Worm (Caenorhabditis elegans): ENCODE measurements around the gene Y43F8B.19.
A peak's percentile ranks its signal among the peaks of the same experiment; 100 is the strongest.

Y43F8B.19 gene

ce11 chrV:19522551-19523137, 10.5 kb upstream of the Y43F8B.19 start:
- TF ChIP-seq hlh-8 (tag; optimal IDR thresholded peaks at IDR 0.05) (peak; percentile 4), gmeb-2 (tag; optimal IDR thresholded peaks at IDR 0.05) (peak; percentile 29), hlh-13 (GFP tag; optimal IDR thresholded peaks at IDR 0.05) (peak; percentile 43), nhr-11 (tag; optimal IDR thresholded peaks at IDR 0.05) (no peak), pros-1 (tag; optimal IDR thresholded peaks at IDR 0.05) (peak; percentile 91), odd-2 (tag; optimal IDR thresholded peaks at IDR 0.05) (no peak), unc-42 (tag; optimal IDR thresholded peaks at IDR 0.05) (peak; percentile 50), sox-4 (tag; optimal IDR thresholded peaks at IDR 0.05) (peak; percentile 21), K09A11.1 (tag; optimal IDR thresholded peaks at IDR 0.05; ENCODE audit: insufficient read depth) (no peak), tbx-7 (tag; optimal IDR thresholded peaks at IDR 0.05) (peak; percentile 40), ref-2 (tag; optimal IDR thresholded peaks at IDR 0.05) (peak; percentile 90), ceh-14 (tag; optimal IDR thresholded peaks at IDR 0.05) (peak; percentile 58), unc-3 (GFP tag; conservative IDR thresholded peaks at IDR 0.05) (0 out of 2 replicates have a peak, but pooled peaks have one; percentile 47), unc-3 (tag; optimal IDR thresholded peaks at IDR 0.05) (peak; percentile 62), Y22D7AL.16 (tag; optimal IDR thresholded peaks at IDR 0.05) (peak; percentile 17), lin-11 (tag; optimal IDR thresholded peaks at IDR 0.05) (peak; percentile 18), dve-1 (tag; optimal IDR thresholded peaks at IDR 0.05) (peak; percentile 68), ceh-31 (tag; optimal IDR thresholded peaks at IDR 0.05) (peak; percentile 81), hlh-30 (tag; optimal IDR thresholded peaks at IDR 0.05; ENCODE audit: insufficient read depth) (peak; percentile 56), madf-2 (tag; optimal IDR thresholded peaks at IDR 0.05) (peak; percentile 63), pat-9 (tag; optimal IDR thresholded peaks at IDR 0.05) (peak; percentile 48), syd-9 (tag; optimal IDR thresholded peaks at IDR 0.05) (peak; percentile 42), ceh-24 (tag; optimal IDR thresholded peaks at IDR 0.05) (peak; percentile 12), ceh-18 (tag; optimal IDR thresholded peaks at IDR 0.05) (peak; percentile 69), pag-3 (tag; optimal IDR thresholded peaks at IDR 0.05; ENCODE audit: borderline replicate concordance) (peak; percentile 11), C08G9.2 (tag; optimal IDR thresholded peaks at IDR 0.05) (peak; percentile 57), rnt-1 (tag; optimal IDR thresholded peaks at IDR 0.05) (peak; percentile 76), nfya-1 (tag; optimal IDR thresholded peaks at IDR 0.05) (peak; percentile 92), ceh-19 (GFP tag; optimal IDR thresholded peaks at IDR 0.05) (peak; percentile 75), ttx-3 (tag; optimal IDR thresholded peaks at IDR 0.05) (no peak), elt-2 (tag; optimal IDR thresholded peaks at IDR 0.05) (peak; percentile 84), pha-2 (tag; optimal IDR thresholded peaks at IDR 0.05) (peak; percentile 90), ceh-6 (GFP tag; optimal IDR thresholded peaks at IDR 0.05) (peak; percentile 32), ets-4 (tag; optimal IDR thresholded peaks at IDR 0.05) (no peak), fkh-10 (GFP tag; optimal IDR thresholded peaks at IDR 0.05) (no peak), sox-2 (GFP tag; IDR thresholded peaks at IDR 0.05) (peak; percentile 72), tbx-2 (tag; optimal IDR thresholded peaks at IDR 0.05) (peak; percentile 76), ztf-16 (tag; optimal IDR thresholded peaks at IDR 0.05) (peak; percentile 70), hlh-15 (tag; optimal IDR thresholded peaks at IDR 0.05) (no peak), T23F11.4 (GFP tag; optimal IDR thresholded peaks at IDR 0.05) (peak; percentile 70), pha-4 (tag; optimal IDR thresholded peaks at IDR 0.05) (no peak), ahr-1 (tag; optimal IDR thresholded peaks at IDR 0.05) (no peak), C38D4.7 (GFP tag; optimal IDR thresholded peaks at IDR 0.05) (peak; percentile 60), ceh-34 (tag; optimal IDR thresholded peaks at IDR 0.05) (peak; percentile 89), unc-55 (GFP tag; optimal IDR thresholded peaks at IDR 0.05) (peak; percentile 100), K02D7.2 (tag; optimal IDR thresholded peaks at IDR 0.05) (peak; percentile 51), dmd-4 (tag; optimal IDR thresholded peaks at IDR 0.05; ENCODE audit: borderline replicate concordance) (peak; percentile 37), ceh-22 (tag; optimal IDR thresholded peaks at IDR 0.05) (no peak), che-1 (tag; optimal IDR thresholded peaks at IDR 0.05) (peak; percentile 54), fax-1 (tag; optimal IDR thresholded peaks at IDR 0.05) (no peak), ceh-30 (tag; optimal IDR thresholded peaks at IDR 0.05) (peak; percentile 52), pax-1 (tag; optimal IDR thresholded peaks at IDR 0.05) (peak; percentile 70)

Data from whole organism, late embryonic.